Worm (Caenorhabditis elegans): ENCODE measurements around the gene F27D9.2.
A peak's percentile ranks its signal among the peaks of the same experiment; 100 is the strongest.

F27D9.2 gene

ce11 chrX:7725615-7726014 is 52.8 kb downstream of the F27D9.2 start, which contains the start of gene spp-14:
spp-14 (plus strand) TSS chrX:7725979.
- peak; percentile 78 for TF ChIP-seq fos-1 (tag; optimal IDR thresholded peaks at IDR 0.05)
- TF ChIP-seq sma-3 (GFP tag; optimal IDR thresholded peaks at IDR 0.05): peak; percentile 54
- no peak for TF ChIP-seq nhr-77 (tag; optimal IDR thresholded peaks at IDR 0.05)
- peak; percentile 76 for TF ChIP-seq sma-9 (GFP tag; optimal IDR thresholded peaks at IDR 0.05)
- no peak for TF ChIP-seq sma-9 (tag; optimal IDR thresholded peaks at IDR 0.05)
- TF ChIP-seq egl-27 (tag; optimal IDR thresholded peaks at IDR 0.05): no peak
- peak; percentile 58 for TF ChIP-seq F13H6.1 (tag; optimal IDR thresholded peaks at IDR 0.05)
- peak; percentile 49 for TF ChIP-seq gmeb-1 (tag; optimal IDR thresholded peaks at IDR 0.05)
- TF ChIP-seq crh-2 (tag; optimal IDR thresholded peaks at IDR 0.05): peak; percentile 35

Data from whole organism, L2 larva.